Fruit fly (Drosophila melanogaster) whole organism, embryonic: ENCODE measurements around the gene Kah.
A peak's percentile ranks its signal among the peaks of the same experiment; 100 is the strongest.

ENCODE experiments used
- Abd-B ChIP-seq: fragments of 200-800 bp; sonication (Bioruptor generic); optimal IDR thresholded peaks from 2 replicates; lab custom pipeline; 2018; ENCODE audit warnings: missing biosample characterization, mild to moderate bottlenecking, missing genetic modification characterization, moderate library complexity
- Bgb ChIP-seq: fragments of 200-800 bp; sonication (Bioruptor generic); IDR thresholded peaks from 2 replicates; pipeline ENCODE4 v1.3.6; 2022; ENCODE audit warnings: missing biosample characterization, missing genetic modification characterization; ENCODE audit not compliant: partially characterized antibody
- CG10959 ChIP-seq: fragments of 200-800 bp; sonication (Bioruptor generic); IDR thresholded peaks from 2 replicates; pipeline ENCODE4 v1.3.6; 2022; ENCODE audit warnings: missing biosample characterization, missing genetic modification characterization
- CG11456 ChIP-seq: fragments of 200-800 bp; sonication (Bioruptor generic); IDR thresholded peaks from 3 replicates; pipeline ENCODE4 v1.3.6; 2022; ENCODE audit warnings: missing biosample characterization, missing genetic modification characterization
- CG12071 ChIP-seq: fragments of 200-800 bp; sonication (Bioruptor generic); optimal IDR thresholded peaks from 3 replicates; lab custom pipeline; 2018; ENCODE audit warnings: missing biosample characterization, mild to moderate bottlenecking, missing genetic modification characterization
- CG12299 ChIP-seq: fragments of 200-800 bp; sonication (Bioruptor generic); optimal IDR thresholded peaks from 2 replicates; lab custom pipeline; 2018; ENCODE audit warnings: missing biosample characterization, mild to moderate bottlenecking, missing genetic modification characterization
- CG13287 ChIP-seq: fragments of 200-800 bp; sonication (Bioruptor generic); IDR thresholded peaks from 2 replicates; pipeline ENCODE4 v1.3.6; 2022; ENCODE audit warnings: missing biosample characterization, missing genetic modification characterization; ENCODE audit not compliant: partially characterized antibody
- CG1529 ChIP-seq: fragments of 200-800 bp; sonication (Bioruptor generic); optimal IDR thresholded peaks from 3 replicates; lab custom pipeline; 2018; ENCODE audit warnings: missing biosample characterization, missing genetic modification characterization
- CG1603 ChIP-seq: fragments of 200-800 bp; sonication (Bioruptor generic); optimal IDR thresholded peaks from 2 replicates; lab custom pipeline; 2019; ENCODE audit warnings: missing biosample characterization, mild to moderate bottlenecking, missing genetic modification characterization, moderate library complexity
- CG18619 ChIP-seq: fragments of 200-800 bp; sonication (Bioruptor generic); optimal IDR thresholded peaks from 3 replicates; lab custom pipeline; 2017; ENCODE audit warnings: missing biosample characterization, mild to moderate bottlenecking, missing genetic modification characterization
- CG30431 ChIP-seq: fragments of 200-800 bp; sonication (Bioruptor generic); optimal IDR thresholded peaks from 2 replicates; lab custom pipeline; 2017; ENCODE audit warnings: missing biosample characterization, missing genetic modification characterization
- CG32767 ChIP-seq: fragments of 200-800 bp; sonication (Bioruptor generic); IDR thresholded peaks from 2 replicates; pipeline ENCODE4 v1.3.6; 2022; ENCODE audit warnings: missing biosample characterization, missing genetic modification characterization
- CG33213 ChIP-seq: fragments of 200-800 bp; sonication (Bioruptor generic); optimal IDR thresholded peaks from 3 replicates; lab custom pipeline; 2016; ENCODE audit warnings: missing biosample characterization, missing genetic modification characterization
- CG7357 ChIP-seq: fragments of 200-800 bp; sonication (Bioruptor generic); IDR thresholded peaks from 3 replicates; pipeline ENCODE4 v1.3.6; 2022; ENCODE audit warnings: missing biosample characterization, missing genetic modification characterization
- CG7556 ChIP-seq: fragments of 200-800 bp; sonication (Bioruptor generic); optimal IDR thresholded peaks from 2 replicates; lab custom pipeline; 2017; ENCODE audit warnings: missing biosample characterization, mild to moderate bottlenecking, missing genetic modification characterization
- CG8359 ChIP-seq: fragments of 200-800 bp; sonication (Bioruptor generic); optimal IDR thresholded peaks from 2 replicates; lab custom pipeline; 2017; ENCODE audit warnings: missing biosample characterization, mild to moderate bottlenecking, missing genetic modification characterization, borderline replicate concordance
- Chrac-16 ChIP-seq: fragments of 200-800 bp; sonication (Bioruptor generic); optimal IDR thresholded peaks from 3 replicates; lab custom pipeline; 2016; ENCODE audit warnings: missing biosample characterization, missing genetic modification characterization
- D ChIP-seq, 2 experiments: fragments of 200-800 bp in 1 of 2; fragments of >200 bp in 1 of 2; sonication (Bioruptor generic) in 1 of 2; optimal IDR thresholded peaks; 2 replicates in 1 of 2; 3 replicates in 1 of 2; lab custom pipeline; 2017; ENCODE audit warnings: mild to moderate bottlenecking in 1 of 2, missing biosample characterization in 1 of 2, missing genetic modification characterization in 1 of 2, missing genetic modification reagents in 1 of 2
- Dll ChIP-seq: fragments of 200-800 bp; sonication (Bioruptor generic); IDR thresholded peaks from 4 replicates; pipeline ENCODE4 v1.3.6; 2022; ENCODE audit warnings: missing biosample characterization, missing genetic modification characterization; ENCODE audit not compliant: partially characterized antibody
- Elba2 ChIP-seq: fragments of 200-800 bp; sonication (Bioruptor generic); optimal IDR thresholded peaks from 3 replicates; lab custom pipeline; 2016; ENCODE audit warnings: missing biosample characterization, missing genetic modification characterization
- Fer1 ChIP-seq: fragments of 200-800 bp; sonication (Bioruptor generic); optimal IDR thresholded peaks from 2 replicates; lab custom pipeline; 2017; ENCODE audit warnings: missing biosample characterization, mild to moderate bottlenecking, missing genetic modification characterization
- Gug ChIP-seq: fragments of 200-800 bp; sonication (Bioruptor generic); IDR thresholded peaks from 4 replicates; pipeline ENCODE4 v1.3.6; 2022; ENCODE audit warnings: missing biosample characterization, missing genetic modification characterization
- HHEX ChIP-seq: fragments of 200-800 bp; sonication (Bioruptor generic); optimal IDR thresholded peaks from 3 replicates; lab custom pipeline; 2017; ENCODE audit warnings: missing biosample characterization, mild to moderate bottlenecking, missing genetic modification characterization, missing genetic modification reagents
- HLH3B ChIP-seq: fragments of 200-800 bp; sonication (Bioruptor generic); IDR thresholded peaks from 2 replicates; pipeline ENCODE4 v1.3.6; 2022; ENCODE audit warnings: missing biosample characterization, missing genetic modification characterization
- Hr51 ChIP-seq, 2 experiments: fragments of 200-800 bp; sonication (Bioruptor generic); optimal IDR thresholded peaks; 2 replicates in 1 of 2; 3 replicates in 1 of 2; lab custom pipeline; 2016 to 2018; ENCODE audit warnings: missing biosample characterization in 2 of 2, missing genetic modification characterization in 2 of 2, mild to moderate bottlenecking in 1 of 2, moderate library complexity in 1 of 2
- Lim3 ChIP-seq: fragments of 200-800 bp; sonication (Bioruptor generic); IDR thresholded peaks from 2 replicates; pipeline ENCODE4 v1.3.6; 2022; ENCODE audit warnings: missing biosample characterization, missing genetic modification characterization
- MESR4 ChIP-seq: fragments of 200-800 bp; sonication (Bioruptor generic); optimal IDR thresholded peaks from 2 replicates; lab custom pipeline; 2018; ENCODE audit warnings: missing biosample characterization, mild to moderate bottlenecking, missing genetic modification characterization, moderate library complexity
- NC2α ChIP-seq: fragments of 200-800 bp; sonication (Bioruptor generic); optimal IDR thresholded peaks from 2 replicates; lab custom pipeline; 2016; ENCODE audit warnings: missing biosample characterization, missing genetic modification characterization
- Oaz ChIP-seq: fragments of 200-800 bp; sonication (Bioruptor generic); IDR thresholded peaks from 2 replicates; pipeline ENCODE4 v1.3.6; 2022; ENCODE audit warnings: missing biosample characterization, missing genetic modification characterization
- ap ChIP-seq: fragments of 200-800 bp; sonication (Bioruptor generic); IDR thresholded peaks from 2 replicates; pipeline ENCODE4 v1.3.6; 2022; ENCODE audit warnings: missing biosample characterization, missing genetic modification characterization
- ash1 ChIP-seq: fragments of 200-800 bp; sonication (Bioruptor generic); optimal IDR thresholded peaks from 2 replicates; lab custom pipeline; 2018; ENCODE audit warnings: missing biosample characterization, mild to moderate bottlenecking, missing genetic modification characterization
- ato ChIP-seq: fragments of 200-800 bp; sonication (Bioruptor generic); IDR thresholded peaks from 2 replicates; pipeline ENCODE4 v1.3.6; 2022; ENCODE audit warnings: missing biosample characterization, missing genetic modification characterization; ENCODE audit not compliant: partially characterized antibody
- br ChIP-seq: fragments of >200 bp; optimal IDR thresholded peaks from 2 replicates; lab custom pipeline; 2017
- dmrt99B ChIP-seq: fragments of 200-800 bp; sonication (Bioruptor generic); optimal IDR thresholded peaks from 2 replicates; lab custom pipeline; 2018; ENCODE audit warnings: missing biosample characterization, mild to moderate bottlenecking, missing genetic modification characterization, moderate library complexity
- dysf ChIP-seq: fragments of 200-800 bp; sonication (Bioruptor generic); IDR thresholded peaks from 3 replicates; pipeline ENCODE4 v1.3.6; 2022; ENCODE audit warnings: missing biosample characterization, missing genetic modification characterization
- gcm2 ChIP-seq: fragments of 200-800 bp; sonication (Bioruptor generic); optimal IDR thresholded peaks from 2 replicates; lab custom pipeline; 2016; ENCODE audit warnings: missing biosample characterization, missing genetic modification characterization
- gt ChIP-seq: fragments of 200-800 bp; sonication (Bioruptor generic); IDR thresholded peaks from 2 replicates; pipeline ENCODE4 v1.3.6; 2022; ENCODE audit warnings: missing biosample characterization, missing genetic modification characterization
- maf-S ChIP-seq: fragments of 200-800 bp; sonication (Bioruptor generic); optimal IDR thresholded peaks from 2 replicates; lab custom pipeline; 2016; ENCODE audit warnings: missing biosample characterization, missing genetic modification characterization
- nom ChIP-seq: fragments of 200-800 bp; sonication (Bioruptor generic); optimal IDR thresholded peaks from 2 replicates; lab custom pipeline; 2017; ENCODE audit warnings: missing biosample characterization, missing genetic modification characterization, mild to moderate bottlenecking, moderate library complexity, missing genetic modification reagents
- peb ChIP-seq: fragments of 200-800 bp; sonication (Bioruptor generic); IDR thresholded peaks from 2 replicates; pipeline ENCODE4 v1.3.6; 2022; ENCODE audit warnings: missing biosample characterization, missing genetic modification characterization
- pnt ChIP-seq: fragments of 200-800 bp; sonication (Bioruptor generic); optimal IDR thresholded peaks from 3 replicates; lab custom pipeline; 2016; ENCODE audit warnings: missing biosample characterization, missing genetic modification characterization
- psq ChIP-seq: fragments of 200-800 bp; sonication (Bioruptor generic); optimal IDR thresholded peaks from 2 replicates; lab custom pipeline; 2017; ENCODE audit warnings: missing biosample characterization, missing genetic modification characterization
- ro ChIP-seq: fragments of 200-800 bp; sonication (Bioruptor generic); IDR thresholded peaks from 2 replicates; pipeline ENCODE4 v1.3.6; 2022; ENCODE audit warnings: missing biosample characterization, missing genetic modification characterization
- salm ChIP-seq: fragments of 200-800 bp; sonication (Bioruptor generic); optimal IDR thresholded peaks from 2 replicates; lab custom pipeline; 2018; ENCODE audit warnings: missing biosample characterization, mild to moderate bottlenecking, missing genetic modification characterization
- shn ChIP-seq: fragments of 200-800 bp; sonication (Bioruptor generic); optimal IDR thresholded peaks from 3 replicates; lab custom pipeline; 2016; ENCODE audit warnings: missing biosample characterization, missing genetic modification characterization
- slou ChIP-seq: fragments of 200-800 bp; sonication (Bioruptor generic); optimal IDR thresholded peaks from 3 replicates; lab custom pipeline; 2016; ENCODE audit warnings: missing biosample characterization, missing genetic modification characterization
- sr ChIP-seq: fragments of 200-800 bp; sonication (Bioruptor generic); IDR thresholded peaks from 3 replicates; pipeline ENCODE4 v1.3.6; 2022; ENCODE audit warnings: missing biosample characterization, missing genetic modification characterization
- tx ChIP-seq: fragments of 200-800 bp; sonication (Bioruptor generic); optimal IDR thresholded peaks from 2 replicates; lab custom pipeline; 2016; ENCODE audit warnings: missing biosample characterization, missing genetic modification characterization
- z ChIP-seq: fragments of 200-800 bp; sonication (Bioruptor generic); IDR thresholded peaks from 3 replicates; pipeline ENCODE4 v1.3.6; 2022; ENCODE audit warnings: missing biosample characterization, missing genetic modification characterization
- zfh2 ChIP-seq: fragments of 200-800 bp; sonication (Bioruptor generic); optimal IDR thresholded peaks from 2 replicates; lab custom pipeline; 2016; ENCODE audit warnings: missing biosample characterization, missing genetic modification characterization

Kah gene

dm6 chr3L:615425-616046, 26.5 kb upstream of the Kah start (continued):
- TF ChIP-seq CG1603 (tag; lab: Kevin White, UChicago) (peak; percentile 55), ash1 (no peak), dysf (peak; percentile 91), dmrt99B (tag; lab: Kevin White, UChicago) (peak; percentile 95), peb (GFP tag; lab: Robert Waterston, UW) (peak; percentile 79), sr (GFP tag; lab: Robert Waterston, UW) (0 out of 3 replicates have a peak, but pooled peaks have one; percentile 20), CG7556 (GFP tag; lab: Kevin White, UChicago) (peak; percentile 90), pnt (peak; percentile 89), gt (peak; percentile 51; the same call in 1 of the 2 replicates), CG11456 (GFP tag; lab: Robert Waterston, UW) (peak; percentile 67), slou (GFP tag; lab: Kevin White, UChicago) (peak; percentile 4), zfh2 (GFP tag; lab: Kevin White, UChicago) (no peak), CG1529 (GFP tag; lab: Kevin White, UChicago) (peak; percentile 82), Dll (GFP tag; lab: Robert Waterston, UW) (no peak), NC2α (GFP tag; lab: Kevin White, UChicago) (peak; percentile 78), CG8359 (peak; percentile 72), Bgb (no peak), ato (GFP tag; lab: Robert Waterston, UW) (no peak), CG13287 (GFP tag; lab: Robert Waterston, UW) (no peak), HHEX (GFP tag; lab: Kevin White, UChicago) (peak; percentile 85), ap (GFP tag; lab: Robert Waterston, UW) (peak; percentile 84), CG33213 (GFP tag; lab: Kevin White, UChicago) (peak; percentile 69), HLH3B (GFP tag; lab: Robert Waterston, UW) (peak; percentile 93), Chrac-16 (peak; percentile 83), CG10959 (peak; percentile 77), Fer1 (GFP tag; lab: Kevin White, UChicago) (peak; percentile 89), Lim3 (GFP tag; lab: Robert Waterston, UW) (peak; percentile 74), psq (peak; percentile 23), salm (tag; lab: Kevin White, UChicago) (peak; percentile 80), shn (GFP tag; lab: Kevin White, UChicago) (peak; percentile 64), Oaz (GFP tag; lab: Robert Waterston, UW) (peak; percentile 78), gcm2 (GFP tag; lab: Kevin White, UChicago) (peak; percentile 50), tx (GFP tag; lab: Kevin White, UChicago) (peak; percentile 83), maf-S (peak; percentile 88), br (lab: Kevin White, UChicago) (no peak), nom (GFP tag; lab: Kevin White, UChicago) (no peak), CG32767 (GFP tag; lab: Robert Waterston, UW) (peak; percentile 87), CG12299 (tag; lab: Kevin White, UChicago) (peak; percentile 56), z (GFP tag; lab: Robert Waterston, UW) (no peak), Gug (GFP tag; lab: Robert Waterston, UW) (peak; percentile 52; the same call in 2 of the 4 replicates), CG18619 (GFP tag; lab: Kevin White, UChicago) (peak; percentile 80), CG7357 (peak; percentile 72), Hr51 (GFP tag; optimal IDR thresholded peaks at IDR 0.05; lab: Kevin White, UChicago) (peak; percentile 40 to 95), Elba2 (GFP tag; lab: Kevin White, UChicago) (no peak), CG12071 (GFP tag; lab: Kevin White, UChicago) (peak; percentile 39), Abd-B (peak; percentile 81), D (optimal IDR thresholded peaks at IDR 0.05; lab: Kevin White, UChicago) (no peak), D (GFP tag; optimal IDR thresholded peaks at IDR 0.05; lab: Kevin White, UChicago) (peak; percentile 82), ro (GFP tag; lab: Robert Waterston, UW) (peak; percentile 73), CG30431 (GFP tag; lab: Kevin White, UChicago) (peak; percentile 73), MESR4 (peak; percentile 3)
